Worm (Caenorhabditis elegans): ENCODE results near the gene shc-2.

DNA sequence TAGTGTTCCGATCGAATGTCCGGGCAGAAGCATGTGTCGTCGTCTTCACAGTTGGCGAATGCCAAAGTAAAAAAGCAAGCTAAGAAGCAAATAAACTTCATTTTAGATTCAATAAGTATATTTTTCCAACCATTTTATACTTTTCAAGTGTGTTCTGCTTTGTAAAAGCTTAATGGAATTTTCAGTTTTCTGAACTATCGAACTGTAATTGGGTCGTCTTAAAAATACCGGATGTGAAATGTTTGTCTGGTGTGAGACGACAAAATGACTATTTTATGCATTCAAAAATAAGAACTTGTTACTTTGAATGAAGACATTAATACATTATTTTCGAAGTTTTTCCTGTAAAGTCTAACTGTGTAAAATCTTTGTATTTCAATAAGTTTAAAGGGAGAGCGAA is 29.7 kb downstream of the shc-2 start, which contains the start of gene F59A6.11:
- TF ChIP-seq him-1 (tag; optimal IDR thresholded peaks at IDR 0.05) (no peak), W03F9.2 (tag; optimal IDR thresholded peaks at IDR 0.05) (no peak), dao-5 (tag; optimal IDR thresholded peaks at IDR 0.05) (no peak)

Data from whole organism, L4/young adult.